Worm (Caenorhabditis elegans) whole organism, L4 larva: ENCODE measurements around the gene T28C12.6.
A peak's percentile ranks its signal among the peaks of the same experiment; 100 is the strongest.

Experiments
- D1046.2 ChIP-seq: fragments of 200-800 bp; sonication (Bioruptor generic); IDR thresholded peaks from 2 replicates; pipeline ENCODE4 v1.3.6; 2022; ENCODE audit warnings: missing genetic modification characterization, missing compliant biosample characterization
- F37D6.2 ChIP-seq: sonication (generic microtip); optimal IDR thresholded peaks from 2 replicates; lab custom pipeline; 2016; ENCODE audit warnings: mild to moderate bottlenecking, missing genetic modification characterization, missing compliant biosample characterization
- F44E2.7 ChIP-seq: fragments of 200-800 bp; sonication (Bioruptor generic); IDR thresholded peaks from 2 replicates; pipeline ENCODE4 v2.1.2; 2022; ENCODE audit warnings: missing genetic modification characterization, missing compliant biosample characterization
- R02D3.7 ChIP-seq: fragments of 150-350 bp; sonication (generic microtip); optimal IDR thresholded peaks from 3 replicates; lab custom pipeline; 2014; ENCODE audit warnings: missing biosample characterization, missing genetic modification characterization
- T20F7.1 ChIP-seq: fragments of 200-800 bp; sonication (Bioruptor generic); optimal IDR thresholded peaks from 2 replicates; lab custom pipeline; 2018; ENCODE audit warnings: mild to moderate bottlenecking, missing genetic modification characterization, missing compliant biosample characterization
- T26A8.4 ChIP-seq: fragments of 200-800 bp; sonication (Bioruptor generic); IDR thresholded peaks from 2 replicates; pipeline ENCODE4 v1.3.6; 2022; ENCODE audit warnings: missing genetic modification characterization, missing compliant biosample characterization
- Y48G9A.11 ChIP-seq: fragments of 200-800 bp; sonication (Bioruptor generic); IDR thresholded peaks from 2 replicates; pipeline ENCODE4 v1.3.6; 2022; ENCODE audit warnings: missing genetic modification reagents, missing genetic modification characterization, missing compliant biosample characterization
- Y75B8A.6 ChIP-seq: fragments of 200-800 bp; sonication (Bioruptor generic); IDR thresholded peaks from 2 replicates; pipeline ENCODE4 v1.3.6; 2022; ENCODE audit warnings: missing genetic modification reagents, missing genetic modification characterization, missing compliant biosample characterization
- aha-1 ChIP-seq: fragments of 150-350 bp; peaks from one replicate; lab custom pipeline; 2014; ENCODE audit warnings: missing biosample characterization, missing genetic modification characterization
- aly-2 ChIP-seq: sonication (generic microtip); optimal IDR thresholded peaks from 2 replicates; lab custom pipeline; 2018; ENCODE audit warnings: missing biosample characterization, missing genetic modification characterization
- ama-1 ChIP-seq: fragments of 150-350 bp; optimal IDR thresholded peaks from 2 replicates; lab custom pipeline; 2014; ENCODE audit warnings: inconsistent platforms, mixed read lengths
- arid-1 ChIP-seq: fragments of 200-800 bp; sonication (Bioruptor generic); conservative IDR thresholded peaks from 2 replicates; pipeline ENCODE4 v1.3.6; 2022; ENCODE audit warnings: missing genetic modification reagents, missing genetic modification characterization, missing compliant biosample characterization
- attf-4 ChIP-seq: sonication (generic microtip); optimal IDR thresholded peaks from 3 replicates; lab custom pipeline; 2017; ENCODE audit warnings: missing biosample characterization, missing genetic modification characterization
- ceh-20 ChIP-seq: fragments of 200-800 bp; sonication (Bioruptor generic); IDR thresholded peaks from 2 replicates; pipeline ENCODE4 v1.3.6; 2022; ENCODE audit warnings: missing genetic modification reagents, missing genetic modification characterization, missing compliant biosample characterization
- ceh-32 ChIP-seq: sonication (generic microtip); optimal IDR thresholded peaks from 2 replicates; lab custom pipeline; 2016; ENCODE audit warnings: mild to moderate bottlenecking, missing genetic modification characterization, missing compliant biosample characterization; ENCODE audit not compliant: poor library complexity
- ceh-62 ChIP-seq: sonication (generic microtip); optimal IDR thresholded peaks from 2 replicates; lab custom pipeline; 2017; ENCODE audit warnings: missing biosample characterization, missing genetic modification characterization
- ceh-82 ChIP-seq: sonication (generic microtip); optimal IDR thresholded peaks from 2 replicates; lab custom pipeline; 2017; ENCODE audit warnings: missing biosample characterization, missing genetic modification characterization
- ces-1 ChIP-seq: fragments of 150-350 bp; sonication (generic microtip); optimal IDR thresholded peaks from 4 replicates; lab custom pipeline; 2014; ENCODE audit warnings: missing biosample characterization, missing genetic modification reagents, missing genetic modification characterization
- cey-2 ChIP-seq: sonication (generic microtip); optimal IDR thresholded peaks from 3 replicates; lab custom pipeline; 2017; ENCODE audit warnings: missing genetic modification characterization, mild to moderate bottlenecking, missing compliant biosample characterization, antibody characterized with exemption, borderline replicate concordance; ENCODE audit not compliant: insufficient read depth
- ctbp-1 ChIP-seq: fragments of 200-800 bp; sonication (Bioruptor generic); IDR thresholded peaks from 2 replicates; pipeline ENCODE4 v1.3.6; 2022; ENCODE audit warnings: missing genetic modification reagents, missing genetic modification characterization, missing compliant biosample characterization
- daf-16 ChIP-seq, 3 experiments: sonication (generic microtip); optimal IDR thresholded peaks; 2 replicates each; lab custom pipeline; 2016 to 2017; ENCODE audit warnings: missing genetic modification characterization in 3 of 3, missing genetic modification reagents in 3 of 3, mild to moderate bottlenecking in 2 of 3, missing compliant biosample characterization in 2 of 3, missing biosample characterization in 1 of 3, moderate library complexity in 1 of 3
- fkh-10 ChIP-seq: fragments of 150-350 bp; optimal IDR thresholded peaks from 2 replicates; lab custom pipeline; 2014; ENCODE audit warnings: missing biosample characterization, missing genetic modification reagents, missing genetic modification characterization
- gei-8 ChIP-seq: fragments of 200-800 bp; sonication (Bioruptor generic); optimal IDR thresholded peaks from 2 replicates; lab custom pipeline; 2018; ENCODE audit warnings: mild to moderate bottlenecking, missing genetic modification characterization, missing compliant biosample characterization
- hlh-11 ChIP-seq: fragments of 200-800 bp; sonication (Bioruptor generic); optimal IDR thresholded peaks from 2 replicates; lab custom pipeline; 2018; ENCODE audit warnings: mild to moderate bottlenecking, missing genetic modification characterization, missing compliant biosample characterization
- hlh-30 ChIP-seq: sonication (generic microtip); optimal IDR thresholded peaks from 2 replicates; lab custom pipeline; 2017; ENCODE audit warnings: antibody characterized with exemption, mild to moderate bottlenecking, missing genetic modification characterization, missing compliant biosample characterization; ENCODE audit not compliant: insufficient read depth
- hmg-1.1 ChIP-seq: fragments of 200-800 bp; sonication (Bioruptor generic); IDR thresholded peaks from 2 replicates; pipeline ENCODE4 v1.3.6; 2022; ENCODE audit warnings: missing genetic modification reagents, missing genetic modification characterization, missing compliant biosample characterization
- lin-29 ChIP-seq: fragments of 200-800 bp; sonication (Bioruptor generic); IDR thresholded peaks from 2 replicates; pipeline ENCODE4 v1.3.6; 2022; ENCODE audit warnings: missing genetic modification reagents, missing genetic modification characterization, missing compliant biosample characterization
- lin-39 ChIP-seq: fragments of 150-350 bp; optimal IDR thresholded peaks from 2 replicates; lab custom pipeline; 2014; ENCODE audit warnings: missing biosample characterization, missing genetic modification reagents, missing genetic modification characterization
- lsy-2 ChIP-seq, 2 experiments: fragments of 150-350 bp in 1 of 2; sonication (generic microtip) in 1 of 2; optimal IDR thresholded peaks; 2 replicates each; lab custom pipeline; 2014 to 2017; ENCODE audit warnings: missing biosample characterization in 2 of 2, missing genetic modification characterization in 2 of 2
- mdl-1 ChIP-seq, 2 experiments: fragments of 150-350 bp in 1 of 2; sonication (generic microtip) in 1 of 2; optimal IDR thresholded peaks; 2 replicates each; lab custom pipeline; 2014 to 2017; ENCODE audit warnings: missing biosample characterization in 2 of 2, missing genetic modification characterization in 2 of 2
- mdt-29 ChIP-seq: fragments of 200-800 bp; sonication (Bioruptor generic); IDR thresholded peaks from 2 replicates; pipeline ENCODE4 v1.3.6; 2022; ENCODE audit warnings: missing genetic modification reagents, missing genetic modification characterization, missing compliant biosample characterization
- mep-1 ChIP-seq: fragments of 150-350 bp; sonication (generic microtip); optimal IDR thresholded peaks from 3 replicates; lab custom pipeline; 2014; ENCODE audit warnings: missing biosample characterization, missing genetic modification characterization
- mes-2 ChIP-seq: sonication (generic microtip); optimal IDR thresholded peaks from 2 replicates; lab custom pipeline; 2016; ENCODE audit warnings: missing genotype, mild to moderate bottlenecking, missing genetic modification characterization, missing compliant biosample characterization; ENCODE audit not compliant: poor library complexity, severe bottlenecking
- mxl-3 ChIP-seq: fragments of 200-800 bp; sonication (Bioruptor generic); optimal IDR thresholded peaks from 2 replicates; lab custom pipeline; 2018; ENCODE audit warnings: mild to moderate bottlenecking, missing genetic modification characterization, missing compliant biosample characterization
- nhr-11 ChIP-seq: fragments of 150-350 bp; optimal IDR thresholded peaks from 2 replicates; lab custom pipeline; 2014; ENCODE audit warnings: missing biosample characterization, missing genetic modification characterization
- nhr-41 ChIP-seq: fragments of 200-800 bp; sonication (Bioruptor generic); IDR thresholded peaks from 2 replicates; pipeline ENCODE4 v1.3.6; 2022; ENCODE audit warnings: missing genetic modification reagents, missing genetic modification characterization, missing compliant biosample characterization
- nhr-48 ChIP-seq: sonication (generic microtip); optimal IDR thresholded peaks from 2 replicates; lab custom pipeline; 2016; ENCODE audit warnings: mild to moderate bottlenecking, missing genetic modification characterization, missing compliant biosample characterization
- nhr-77 ChIP-seq: fragments of 150-350 bp; optimal IDR thresholded peaks from 2 replicates; lab custom pipeline; 2014; ENCODE audit warnings: missing biosample characterization, missing genetic modification characterization
- pha-4 ChIP-seq, 2 experiments: fragments of 150-350 bp in 1 of 2; fragments of 200-800 bp in 1 of 2; sonication (Bioruptor generic) in 1 of 2; IDR thresholded peaks in 1 of 2; optimal IDR thresholded peaks in 1 of 2; 2 replicates each; pipeline versions ENCODE4 v1.3.6 to Lab custom; 2014 to 2022; ENCODE audit warnings: missing genetic modification characterization in 2 of 2, missing genetic modification reagents in 2 of 2, missing biosample characterization in 1 of 2, missing compliant biosample characterization in 1 of 2
- pqm-1 ChIP-seq: sonication (generic microtip); optimal IDR thresholded peaks from 2 replicates; lab custom pipeline; 2017; ENCODE audit warnings: missing biosample characterization, missing genetic modification characterization
- rbr-2 ChIP-seq: sonication (generic microtip); optimal IDR thresholded peaks from 2 replicates; lab custom pipeline; 2016; ENCODE audit warnings: missing genotype, missing genetic modification characterization, missing compliant biosample characterization
- saeg-2 ChIP-seq: fragments of 200-800 bp; sonication (Bioruptor generic); IDR thresholded peaks from 2 replicates; pipeline ENCODE4 v1.3.6; 2022; ENCODE audit warnings: missing genetic modification reagents, missing genetic modification characterization, missing compliant biosample characterization
- sdz-12 ChIP-seq: fragments of 200-800 bp; sonication (Bioruptor generic); optimal IDR thresholded peaks from 2 replicates; lab custom pipeline; 2018; ENCODE audit warnings: mild to moderate bottlenecking, missing genetic modification characterization, missing compliant biosample characterization
- set-16 ChIP-seq: fragments of 200-800 bp; sonication (Bioruptor generic); IDR thresholded peaks from 2 replicates; pipeline ENCODE4 v1.3.6; 2022; ENCODE audit warnings: missing genetic modification reagents, missing genetic modification characterization, missing compliant biosample characterization
- snpc-4 ChIP-seq: fragments of 150-350 bp; optimal IDR thresholded peaks from 2 replicates; lab custom pipeline; 2014; ENCODE audit warnings: missing biosample characterization, missing genetic modification characterization
- spr-1 ChIP-seq: sonication (generic microtip); optimal IDR thresholded peaks from 2 replicates; lab custom pipeline; 2016; ENCODE audit warnings: mild to moderate bottlenecking, missing genetic modification characterization, missing compliant biosample characterization
- tag-97 ChIP-seq: fragments of 200-800 bp; sonication (Bioruptor generic); IDR thresholded peaks from 2 replicates; pipeline ENCODE4 v1.3.6; 2022; ENCODE audit warnings: missing genetic modification characterization, missing compliant biosample characterization
- unc-62 ChIP-seq, 3 experiments: fragments of 150-350 bp in 1 of 3; sonication (generic microtip); optimal IDR thresholded peaks in 2 of 3; peaks in 1 of 3; 1 replicate in 1 of 3; 2 replicates in 2 of 3; lab custom pipeline; 2014 to 2017; ENCODE audit warnings: missing biosample characterization in 3 of 3, missing genetic modification characterization in 3 of 3, missing genetic modification reagents in 3 of 3, missing genotype in 1 of 3
- zfp-3 ChIP-seq: fragments of 200-800 bp; sonication (Bioruptor generic); conservative IDR thresholded peaks from 2 replicates; pipeline ENCODE4 v1.3.6; 2022; ENCODE audit warnings: missing genetic modification reagents, missing genetic modification characterization, missing compliant biosample characterization
- zip-11 ChIP-seq: fragments of 200-800 bp; sonication (Bioruptor generic); IDR thresholded peaks from 2 replicates; pipeline ENCODE4 v1.3.6; 2022; ENCODE audit warnings: missing genetic modification characterization, missing compliant biosample characterization

The T28C12.6 gene

ce11 chrV:6351122-6351521 lies 15.2 kb upstream of the T28C12.6 start:
- TF ChIP-seq arid-1 (GFP tag; lab: Robert Waterston, UW), result 0 out of 2 replicates have a peak, but pooled peaks have one; percentile 23
- TF ChIP-seq pha-4 (GFP tag; IDR thresholded peaks at IDR 0.05; lab: Robert Waterston, UW), result no peak
- no peak for TF ChIP-seq pha-4 (tag; optimal IDR thresholded peaks at IDR 0.05; lab: Kevin White, UChicago)
- TF ChIP-seq zip-11 (GFP tag; lab: Robert Waterston, UW), result no peak
- TF ChIP-seq rbr-2 (tag; lab: Kevin White, UChicago), result no peak
- no peak for TF ChIP-seq spr-1
- no peak for TF ChIP-seq ama-1 (lab: Kevin White, UChicago)
- TF ChIP-seq ceh-62, result no peak
- TF ChIP-seq gei-8 (GFP tag; lab: Kevin White, UChicago), result no peak
- TF ChIP-seq Y48G9A.11, result no peak
- TF ChIP-seq cey-2 (tag; lab: Kevin White, UChicago), result no peak
- TF ChIP-seq lin-39, result no peak
- no peak for TF ChIP-seq fkh-10 (GFP tag; lab: Kevin White, UChicago)
- TF ChIP-seq R02D3.7, result no peak
- no peak for TF ChIP-seq T26A8.4
- no peak for TF ChIP-seq nhr-77 (tag; lab: Kevin White, UChicago)
- TF ChIP-seq mxl-3 (GFP tag; lab: Kevin White, UChicago), result peak; percentile 5
- TF ChIP-seq ceh-20 (GFP tag; lab: Robert Waterston, UW), result no peak
- TF ChIP-seq unc-62 (GFP tag; optimal IDR thresholded peaks at IDR 0.05 in 1 of 2; lab: Kevin White, UChicago), result no peak
- TF ChIP-seq unc-62 (tag; optimal IDR thresholded peaks at IDR 0.05; lab: Kevin White, UChicago), result no peak
- no peak for TF ChIP-seq F37D6.2 (tag; lab: Kevin White, UChicago)
- no peak for TF ChIP-seq tag-97 (GFP tag; lab: Robert Waterston, UW)
- no peak for TF ChIP-seq nhr-11 (tag; lab: Kevin White, UChicago)
- TF ChIP-seq aly-2 (tag; lab: Kevin White, UChicago), result no peak
- no peak for TF ChIP-seq ceh-82
- no peak for TF ChIP-seq mes-2
- no peak for TF ChIP-seq ceh-32 (tag; lab: Kevin White, UChicago)
- TF ChIP-seq hmg-1.1 (GFP tag; lab: Robert Waterston, UW), result 0 out of 2 replicates have a peak, but pooled peaks have one; percentile 22
- no peak for TF ChIP-seq lsy-2 (tag; optimal IDR thresholded peaks at IDR 0.05; lab: Kevin White, UChicago)
- TF ChIP-seq Y75B8A.6 (GFP tag; lab: Robert Waterston, UW), result no peak
- peak; percentile 61 for TF ChIP-seq nhr-48 (tag; lab: Kevin White, UChicago)
- TF ChIP-seq F44E2.7, result no peak
- TF ChIP-seq D1046.2 (GFP tag; lab: Robert Waterston, UW), result no peak
- TF ChIP-seq zfp-3 (GFP tag; lab: Robert Waterston, UW), result no peak
- TF ChIP-seq lin-29 (GFP tag; lab: Robert Waterston, UW), result peak; percentile 58; the same call in 1 of the 2 replicates
- TF ChIP-seq aha-1 (tag; lab: Kevin White, UChicago), result peak; percentile 96
- no peak for TF ChIP-seq T20F7.1 (GFP tag; lab: Kevin White, UChicago)
- TF ChIP-seq daf-16 (GFP tag; optimal IDR thresholded peaks at IDR 0.05; lab: Kevin White, UChicago), result no peak
- no peak for TF ChIP-seq daf-16 (tag; optimal IDR thresholded peaks at IDR 0.05; lab: Kevin White, UChicago)
- no peak for TF ChIP-seq set-16 (GFP tag; lab: Robert Waterston, UW)
- peak; percentile 61 for TF ChIP-seq hlh-11
- no peak for TF ChIP-seq attf-4
- TF ChIP-seq mep-1 (tag; lab: Kevin White, UChicago), result no peak
- no peak for TF ChIP-seq pqm-1 (tag; lab: Kevin White, UChicago)
- TF ChIP-seq ctbp-1 (GFP tag; lab: Robert Waterston, UW), result no peak
- TF ChIP-seq nhr-41 (GFP tag; lab: Robert Waterston, UW), result peak; percentile 49; the same call in 1 of the 2 replicates
- no peak for TF ChIP-seq saeg-2 (GFP tag; lab: Robert Waterston, UW)
- no peak for TF ChIP-seq snpc-4
- TF ChIP-seq hlh-30 (tag; lab: Kevin White, UChicago), result no peak
- TF ChIP-seq mdl-1 (tag; optimal IDR thresholded peaks at IDR 0.05; lab: Kevin White, UChicago), result peak in 1 of 2 experiments; percentile 41
- no peak for TF ChIP-seq ces-1 (GFP tag; lab: Kevin White, UChicago)
- no peak for TF ChIP-seq sdz-12 (GFP tag; lab: Kevin White, UChicago)
- TF ChIP-seq mdt-29 (GFP tag; lab: Robert Waterston, UW), result no peak
- TF ChIP-seq, all 104 proteins: peak for 9
